Worm (Caenorhabditis elegans) whole organism, early embryonic: Measurements from ENCODE around the gene fbxa-31.
"Not testable (repeated sequence)": the region's sequence is repeated elsewhere in the genome, so short reads cannot be mapped to it uniquely, and the experiment has no call there.

ENCODE experiments used
- F13C5.2 ChIP-seq: sonication (generic microtip); optimal IDR thresholded peaks from 2 replicates; lab custom pipeline; 2017; ENCODE audit warnings: mild to moderate bottlenecking, missing genetic modification characterization, inconsistent platforms, missing compliant biosample characterization
- aly-1 ChIP-seq: sonication (generic microtip); optimal IDR thresholded peaks from 2 replicates; lab custom pipeline; 2016; ENCODE audit warnings: missing genetic modification characterization, missing compliant biosample characterization
- ama-1 ChIP-seq: fragments of 150-350 bp; optimal IDR thresholded peaks from 2 replicates; lab custom pipeline; 2014
- ceh-36 ChIP-seq: sonication (generic microtip); optimal IDR thresholded peaks from 2 replicates; lab custom pipeline; 2016; ENCODE audit warnings: missing genetic modification characterization, inconsistent platforms, missing compliant biosample characterization
- ets-7 ChIP-seq: sonication (generic microtip); optimal IDR thresholded peaks from 2 replicates; lab custom pipeline; 2016; ENCODE audit warnings: missing genotype, missing genetic modification characterization, missing compliant biosample characterization
- flt-1 ChIP-seq: fragments of 200-800 bp; sonication (Bioruptor generic); IDR thresholded peaks from 2 replicates; pipeline ENCODE4 v1.3.6; 2022; ENCODE audit warnings: missing genetic modification characterization, missing compliant biosample characterization
- hmbx-1 ChIP-seq: sonication (generic microtip); optimal IDR thresholded peaks from 2 replicates; lab custom pipeline; 2016; ENCODE audit warnings: mild to moderate bottlenecking, missing genetic modification characterization, missing compliant biosample characterization
- hmg-4 ChIP-seq: fragments of 200-800 bp; sonication (Bioruptor generic); optimal IDR thresholded peaks from 2 replicates; lab custom pipeline; 2018; ENCODE audit warnings: mild to moderate bottlenecking, missing genetic modification characterization, missing compliant biosample characterization
- hnd-1 ChIP-seq: sonication (generic microtip); optimal IDR thresholded peaks from 2 replicates; lab custom pipeline; 2016; ENCODE audit warnings: missing genetic modification characterization, missing compliant biosample characterization
- pes-1 ChIP-seq: fragments of 200-800 bp; sonication (Bioruptor generic); IDR thresholded peaks from 2 replicates; pipeline ENCODE4 v1.3.6; 2022; ENCODE audit warnings: missing genetic modification reagents, missing genetic modification characterization, missing compliant biosample characterization
- tra-4 ChIP-seq: sonication (generic microtip); optimal IDR thresholded peaks from 2 replicates; lab custom pipeline; 2017; ENCODE audit warnings: missing genetic modification characterization, missing compliant biosample characterization

- TF ChIP-seq ama-1 (lab: Kevin White, UChicago); flt-1 (GFP tag; lab: Robert Waterston, UW); pes-1 (GFP tag; lab: Robert Waterston, UW); F13C5.2 (tag; lab: Kevin White, UChicago); ceh-36 (tag; lab: Kevin White, UChicago); ets-7; hmbx-1 (tag; lab: Kevin White, UChicago); tra-4 (tag; lab: Kevin White, UChicago); hnd-1 (tag; lab: Kevin White, UChicago); hmg-4; aly-1: not testable (repeated sequence)
Measured at ce11 chrIII:1263692-1264091, 7.5 kb downstream of the fbxa-31 start, which contains the start of gene srz-9.
